Worm (Caenorhabditis elegans) whole organism, L4 larva: ENCODE results near the gene somi-1.

Experiments used
- F10B5.3 ChIP-seq: sonication (generic microtip); optimal IDR thresholded peaks from 2 replicates; lab custom pipeline; 2016; ENCODE audit warnings: mild to moderate bottlenecking, missing genetic modification characterization, missing compliant biosample characterization
- F44E2.7 ChIP-seq: fragments of 200-800 bp; sonication (Bioruptor generic); IDR thresholded peaks from 2 replicates; pipeline ENCODE4 v2.1.2; 2022; ENCODE audit warnings: missing genetic modification characterization, missing compliant biosample characterization
- F49E8.2 ChIP-seq: sonication (generic microtip); optimal IDR thresholded peaks from 2 replicates; lab custom pipeline; 2016; ENCODE audit warnings: missing compliant biosample characterization, mild to moderate bottlenecking, missing genetic modification characterization, borderline replicate concordance
- T20F7.1 ChIP-seq: fragments of 200-800 bp; sonication (Bioruptor generic); optimal IDR thresholded peaks from 2 replicates; lab custom pipeline; 2018; ENCODE audit warnings: mild to moderate bottlenecking, missing genetic modification characterization, missing compliant biosample characterization
- Y48G9A.11 ChIP-seq: fragments of 200-800 bp; sonication (Bioruptor generic); IDR thresholded peaks from 2 replicates; pipeline ENCODE4 v1.3.6; 2022; ENCODE audit warnings: missing genetic modification reagents, missing genetic modification characterization, missing compliant biosample characterization
- Y5F2A.4 ChIP-seq: fragments of 200-800 bp; sonication (Bioruptor generic); optimal IDR thresholded peaks from 2 replicates; lab custom pipeline; 2018; ENCODE audit warnings: mild to moderate bottlenecking, missing genetic modification characterization, missing compliant biosample characterization
- Y75B8A.6 ChIP-seq: fragments of 200-800 bp; sonication (Bioruptor generic); IDR thresholded peaks from 2 replicates; pipeline ENCODE4 v1.3.6; 2022; ENCODE audit warnings: missing genetic modification reagents, missing genetic modification characterization, missing compliant biosample characterization
- ZK337.2 ChIP-seq: fragments of 200-800 bp; sonication (Bioruptor generic); IDR thresholded peaks from 2 replicates; pipeline ENCODE4 v1.3.6; 2022; ENCODE audit warnings: missing genetic modification reagents, missing genetic modification characterization, missing compliant biosample characterization
- aha-1 ChIP-seq: fragments of 150-350 bp; peaks from one replicate; lab custom pipeline; 2014; ENCODE audit warnings: missing biosample characterization, missing genetic modification characterization
- attf-4 ChIP-seq: sonication (generic microtip); optimal IDR thresholded peaks from 3 replicates; lab custom pipeline; 2017; ENCODE audit warnings: missing biosample characterization, missing genetic modification characterization
- ceh-32 ChIP-seq: sonication (generic microtip); optimal IDR thresholded peaks from 2 replicates; lab custom pipeline; 2016; ENCODE audit warnings: mild to moderate bottlenecking, missing genetic modification characterization, missing compliant biosample characterization; ENCODE audit not compliant: poor library complexity
- ceh-62 ChIP-seq: sonication (generic microtip); optimal IDR thresholded peaks from 2 replicates; lab custom pipeline; 2017; ENCODE audit warnings: missing biosample characterization, missing genetic modification characterization
- ceh-82 ChIP-seq: sonication (generic microtip); optimal IDR thresholded peaks from 2 replicates; lab custom pipeline; 2017; ENCODE audit warnings: missing biosample characterization, missing genetic modification characterization
- ctbp-1 ChIP-seq: fragments of 200-800 bp; sonication (Bioruptor generic); IDR thresholded peaks from 2 replicates; pipeline ENCODE4 v1.3.6; 2022; ENCODE audit warnings: missing genetic modification reagents, missing genetic modification characterization, missing compliant biosample characterization
- daf-12 ChIP-seq: fragments of 150-350 bp; optimal IDR thresholded peaks from 2 replicates; lab custom pipeline; 2014; ENCODE audit warnings: missing biosample characterization, missing genetic modification reagents, missing genetic modification characterization
- daf-8 ChIP-seq: fragments of 200-800 bp; sonication (Bioruptor generic); IDR thresholded peaks from 2 replicates; pipeline ENCODE4 v1.3.6; 2022; ENCODE audit warnings: missing genetic modification characterization, missing compliant biosample characterization
- dmd-6 ChIP-seq: fragments of 200-800 bp; sonication (Bioruptor generic); IDR thresholded peaks from 2 replicates; pipeline ENCODE4 v1.3.6; 2022; ENCODE audit warnings: missing genetic modification reagents, missing genetic modification characterization, missing compliant biosample characterization
- duxl-1 ChIP-seq: sonication (generic microtip); optimal IDR thresholded peaks from 2 replicates; lab custom pipeline; 2016; ENCODE audit warnings: mild to moderate bottlenecking, missing genetic modification characterization, moderate library complexity, missing compliant biosample characterization; ENCODE audit not compliant: poor library complexity
- gei-8 ChIP-seq: fragments of 200-800 bp; sonication (Bioruptor generic); optimal IDR thresholded peaks from 2 replicates; lab custom pipeline; 2018; ENCODE audit warnings: mild to moderate bottlenecking, missing genetic modification characterization, missing compliant biosample characterization
- hif-1 ChIP-seq, 2 experiments: sonication (generic microtip); optimal IDR thresholded peaks; 2 replicates each; lab custom pipeline; 2016 to 2017; ENCODE audit warnings: missing compliant biosample characterization in 2 of 2, missing genetic modification characterization in 2 of 2, missing genetic modification reagents in 2 of 2, missing genotype in 2 of 2, mild to moderate bottlenecking in 1 of 2
- lim-7 ChIP-seq: fragments of 200-800 bp; sonication (Bioruptor generic); IDR thresholded peaks from 2 replicates; pipeline ENCODE4 v1.3.6; 2022; ENCODE audit warnings: missing genetic modification characterization, missing compliant biosample characterization
- lin-1 ChIP-seq: fragments of 200-800 bp; sonication (Bioruptor generic); IDR thresholded peaks from 2 replicates; pipeline ENCODE4 v1.3.6; 2022; ENCODE audit warnings: missing genetic modification reagents, missing genetic modification characterization, missing compliant biosample characterization
- lin-15B ChIP-seq: fragments of 150-350 bp; sonication (generic microtip); optimal IDR thresholded peaks from 3 replicates; lab custom pipeline; 2014; ENCODE audit warnings: missing biosample characterization, missing genetic modification characterization
- lin-29 ChIP-seq: fragments of 200-800 bp; sonication (Bioruptor generic); IDR thresholded peaks from 2 replicates; pipeline ENCODE4 v1.3.6; 2022; ENCODE audit warnings: missing genetic modification reagents, missing genetic modification characterization, missing compliant biosample characterization
- lsy-2 ChIP-seq, 2 experiments: fragments of 150-350 bp in 1 of 2; sonication (generic microtip) in 1 of 2; optimal IDR thresholded peaks; 2 replicates each; lab custom pipeline; 2014 to 2017; ENCODE audit warnings: missing biosample characterization in 2 of 2, missing genetic modification characterization in 2 of 2
- madf-9 ChIP-seq: fragments of 200-800 bp; sonication (Bioruptor generic); conservative IDR thresholded peaks from 2 replicates; pipeline ENCODE4 v1.3.6; 2022; ENCODE audit warnings: missing genetic modification reagents, missing genetic modification characterization, missing compliant biosample characterization
- mdl-1 ChIP-seq, 2 experiments: fragments of 150-350 bp in 1 of 2; sonication (generic microtip) in 1 of 2; optimal IDR thresholded peaks; 2 replicates each; lab custom pipeline; 2014 to 2017; ENCODE audit warnings: missing biosample characterization in 2 of 2, missing genetic modification characterization in 2 of 2
- mes-2 ChIP-seq: sonication (generic microtip); optimal IDR thresholded peaks from 2 replicates; lab custom pipeline; 2016; ENCODE audit warnings: missing genotype, mild to moderate bottlenecking, missing genetic modification characterization, missing compliant biosample characterization; ENCODE audit not compliant: poor library complexity, severe bottlenecking
- mxl-2 ChIP-seq: fragments of 200-800 bp; sonication (Bioruptor generic); conservative IDR thresholded peaks from 2 replicates; pipeline ENCODE4 v1.3.6; 2022; ENCODE audit warnings: missing genetic modification reagents, missing genetic modification characterization, missing compliant biosample characterization
- nhr-11 ChIP-seq: fragments of 150-350 bp; optimal IDR thresholded peaks from 2 replicates; lab custom pipeline; 2014; ENCODE audit warnings: missing biosample characterization, missing genetic modification characterization
- nhr-111 ChIP-seq: fragments of 200-800 bp; sonication (Bioruptor generic); optimal IDR thresholded peaks from 2 replicates; lab custom pipeline; 2018; ENCODE audit warnings: mild to moderate bottlenecking, missing genetic modification characterization, missing compliant biosample characterization
- nhr-237 ChIP-seq: sonication (generic microtip); optimal IDR thresholded peaks from 2 replicates; lab custom pipeline; 2017; ENCODE audit warnings: missing biosample characterization, missing genetic modification characterization
- nhr-25 ChIP-seq: sonication (generic microtip); optimal IDR thresholded peaks from 2 replicates; lab custom pipeline; 2017; ENCODE audit warnings: missing genetic modification characterization, mild to moderate bottlenecking, missing compliant biosample characterization, antibody characterized with exemption, moderate library complexity, borderline replicate concordance; ENCODE audit not compliant: insufficient read depth
- nhr-41 ChIP-seq: fragments of 200-800 bp; sonication (Bioruptor generic); IDR thresholded peaks from 2 replicates; pipeline ENCODE4 v1.3.6; 2022; ENCODE audit warnings: missing genetic modification reagents, missing genetic modification characterization, missing compliant biosample characterization
- nhr-42 ChIP-seq: fragments of 200-800 bp; sonication (Bioruptor generic); IDR thresholded peaks from 2 replicates; pipeline ENCODE4 v1.3.6; 2022; ENCODE audit warnings: missing genetic modification characterization, missing compliant biosample characterization
- nhr-77 ChIP-seq: fragments of 150-350 bp; optimal IDR thresholded peaks from 2 replicates; lab custom pipeline; 2014; ENCODE audit warnings: missing biosample characterization, missing genetic modification characterization
- php-3 ChIP-seq: fragments of 200-800 bp; sonication (Bioruptor generic); IDR thresholded peaks from 2 replicates; pipeline ENCODE4 v1.3.6; 2022; ENCODE audit warnings: missing genetic modification reagents, missing genetic modification characterization, missing compliant biosample characterization
- pqm-1 ChIP-seq: sonication (generic microtip); optimal IDR thresholded peaks from 2 replicates; lab custom pipeline; 2017; ENCODE audit warnings: missing biosample characterization, missing genetic modification characterization
- set-16 ChIP-seq: fragments of 200-800 bp; sonication (Bioruptor generic); IDR thresholded peaks from 2 replicates; pipeline ENCODE4 v1.3.6; 2022; ENCODE audit warnings: missing genetic modification reagents, missing genetic modification characterization, missing compliant biosample characterization
- snpc-1.2 ChIP-seq: fragments of 200-800 bp; sonication (Bioruptor generic); IDR thresholded peaks from 2 replicates; pipeline ENCODE4 v1.3.6; 2022; ENCODE audit warnings: missing genetic modification reagents, missing genetic modification characterization, missing compliant biosample characterization
- spr-3 ChIP-seq: fragments of 200-800 bp; sonication (Bioruptor generic); optimal IDR thresholded peaks from 2 replicates; lab custom pipeline; 2018; ENCODE audit warnings: mild to moderate bottlenecking, missing genetic modification characterization, missing compliant biosample characterization
- tag-97 ChIP-seq: fragments of 200-800 bp; sonication (Bioruptor generic); IDR thresholded peaks from 2 replicates; pipeline ENCODE4 v1.3.6; 2022; ENCODE audit warnings: missing genetic modification characterization, missing compliant biosample characterization
- unc-130 ChIP-seq: sonication (generic microtip); optimal IDR thresholded peaks from 2 replicates; lab custom pipeline; 2016; ENCODE audit warnings: missing genetic modification reagents, missing genetic modification characterization, missing compliant biosample characterization
- unc-39 ChIP-seq: sonication (generic microtip); optimal IDR thresholded peaks from 2 replicates; lab custom pipeline; 2017; ENCODE audit warnings: missing biosample characterization, missing genetic modification characterization
- unc-62 ChIP-seq, 3 experiments: fragments of 150-350 bp in 1 of 3; sonication (generic microtip); optimal IDR thresholded peaks in 2 of 3; peaks in 1 of 3; 1 replicate in 1 of 3; 2 replicates in 2 of 3; lab custom pipeline; 2014 to 2017; ENCODE audit warnings: missing biosample characterization in 3 of 3, missing genetic modification characterization in 3 of 3, missing genetic modification reagents in 3 of 3, missing genotype in 1 of 3
- ztf-11 ChIP-seq: fragments of 150-350 bp; optimal IDR thresholded peaks from 2 replicates; lab custom pipeline; 2014; ENCODE audit warnings: missing biosample characterization, missing genetic modification characterization

Gene somi-1

ce11 chrV:13371336-13371735 is 19.9 kb downstream of the somi-1 start (continued):
- TF ChIP-seq dmd-6 (GFP tag; lab: Robert Waterston, UW) = peak; percentile 19; the same call in 1 of the 2 replicates

ce11 chrV:13370265-13370664 is 20.9 kb downstream of the somi-1 start:
- TF ChIP-seq lin-29 = no peak
- TF ChIP-seq aha-1 (tag; lab: Kevin White, UChicago) = peak; percentile 92
- TF ChIP-seq nhr-25 (tag; lab: Kevin White, UChicago) = peak; percentile 23
- peak; percentile 26 for TF ChIP-seq duxl-1 (tag; lab: Kevin White, UChicago)
- no peak for TF ChIP-seq spr-3 (GFP tag; lab: Kevin White, UChicago)

- TF ChIP-seq lin-1 (GFP tag; lab: Robert Waterston, UW) (peak; percentile 23; the same call in 1 of the 2 replicates), unc-39 (tag; lab: Kevin White, UChicago) (no peak), lsy-2 (tag; optimal IDR thresholded peaks at IDR 0.05; lab: Kevin White, UChicago) (no peak), Y75B8A.6 (GFP tag; lab: Robert Waterston, UW) (0 out of 2 replicates have a peak, but pooled peaks have one; percentile 4), lim-7 (GFP tag; lab: Robert Waterston, UW) (no peak), F49E8.2 (tag; lab: Kevin White, UChicago) (no peak), unc-62 (GFP tag; optimal IDR thresholded peaks at IDR 0.05 in 1 of 2; lab: Kevin White, UChicago) (peak in 1 of 2 experiments; percentile 6), unc-62 (tag; optimal IDR thresholded peaks at IDR 0.05; lab: Kevin White, UChicago) (no peak), F44E2.7 (GFP tag; lab: Robert Waterston, UW) (no peak), snpc-1.2 (no peak), ceh-62 (tag; lab: Kevin White, UChicago) (no peak), F10B5.3 (tag; lab: Kevin White, UChicago) (no peak), attf-4 (tag; lab: Kevin White, UChicago) (no peak), ctbp-1 (GFP tag; lab: Robert Waterston, UW) (no peak), ztf-11 (tag; lab: Kevin White, UChicago) (no peak), nhr-11 (tag; lab: Kevin White, UChicago) (no peak), ceh-32 (tag; lab: Kevin White, UChicago) (no peak), nhr-237 (tag; lab: Kevin White, UChicago) (no peak), pqm-1 (peak; percentile 54), daf-12 (tag; lab: Kevin White, UChicago) (no peak), ZK337.2 (GFP tag; lab: Robert Waterston, UW) (no peak), Y48G9A.11 (GFP tag; lab: Robert Waterston, UW) (no peak), lin-15B (tag; lab: Kevin White, UChicago) (no peak), set-16 (GFP tag; lab: Robert Waterston, UW) (no peak), daf-8 (no peak), T20F7.1 (GFP tag; lab: Kevin White, UChicago) (peak; percentile 31), nhr-42 (GFP tag; lab: Robert Waterston, UW) (no peak), spr-3 (GFP tag; lab: Kevin White, UChicago) (no peak), madf-9 (GFP tag; lab: Robert Waterston, UW) (no peak), aha-1 (tag; lab: Kevin White, UChicago) (no peak), gei-8 (peak; percentile 11), nhr-111 (no peak), ceh-82 (tag; lab: Kevin White, UChicago) (no peak), tag-97 (GFP tag; lab: Robert Waterston, UW) (no peak), Y5F2A.4 (GFP tag; lab: Kevin White, UChicago) (no peak), nhr-41 (GFP tag; lab: Robert Waterston, UW) (no peak), unc-130 (GFP tag; lab: Kevin White, UChicago) (no peak), hif-1 (tag; optimal IDR thresholded peaks at IDR 0.05; lab: Kevin White, UChicago) (no peak), mes-2 (tag; lab: Kevin White, UChicago) (no peak), php-3 (GFP tag; lab: Robert Waterston, UW) (0 out of 2 replicates have a peak, but pooled peaks have one; percentile 6), nhr-77 (peak; percentile 62), mxl-2 (GFP tag; lab: Robert Waterston, UW) (0 out of 2 replicates have a peak, but pooled peaks have one; percentile 11), nhr-25 (tag; lab: Kevin White, UChicago) (peak; percentile 3), mdl-1 (tag; optimal IDR thresholded peaks at IDR 0.05; lab: Kevin White, UChicago) (peak in 1 of 2 experiments; percentile 7)
These were observed 21.5 kb downstream of the somi-1 start for ce11 chrV:13369663-13370062.
